Worm (Caenorhabditis elegans): ENCODE results near the gene Y46E12A.3.

Y46E12A.3 gene

ce11 chrIII:1754842-1755241 lies at the start of gene Y46E12A.3:
Y46E12A.3 (minus strand) TSS chrIII:1754942.
- no peak for TF ChIP-seq ceh-39 (tag; optimal IDR thresholded peaks at IDR 0.05)
- TF ChIP-seq drap-1 (GFP tag; optimal IDR thresholded peaks at IDR 0.05) = no peak
- TF ChIP-seq nhr-12 (tag; optimal IDR thresholded peaks at IDR 0.05) = no peak
- no peak for TF ChIP-seq nhr-237 (tag; optimal IDR thresholded peaks at IDR 0.05)
- no peak for TF ChIP-seq bed-3 (GFP tag; optimal IDR thresholded peaks at IDR 0.05)
- TF ChIP-seq nhr-2 (tag; optimal IDR thresholded peaks at IDR 0.05) = no peak
- TF ChIP-seq cnd-1 (tag; optimal IDR thresholded peaks at IDR 0.05) = no peak
- TF ChIP-seq lsy-2 (tag; optimal IDR thresholded peaks at IDR 0.05) = no peak
- TF ChIP-seq zip-8 (tag; optimal IDR thresholded peaks at IDR 0.05) = no peak
- no peak for TF ChIP-seq mls-2 (tag; optimal IDR thresholded peaks at IDR 0.05)
- no peak for TF ChIP-seq sem-2 (GFP tag; optimal IDR thresholded peaks at IDR 0.05)
- no peak for TF ChIP-seq tbx-8 (GFP tag; optimal IDR thresholded peaks at IDR 0.05)

- TF ChIP-seq bed-3 (GFP tag; optimal IDR thresholded peaks at IDR 0.05) (no peak), sptf-1 (tag; optimal IDR thresholded peaks at IDR 0.05) (peak; percentile 27)
Measured at ce11 chrIII:1804477-1804876, 49.7 kb upstream of the Y46E12A.3 start.

ce11 chrIII:1803000-1803399 lies 48.3 kb upstream of the Y46E12A.3 start:
- TF ChIP-seq hlh-1 (tag; optimal IDR thresholded peaks at IDR 0.05) (no peak), elt-3 (tag; optimal IDR thresholded peaks at IDR 0.05) (no peak)

ce11 chrIII:1799407-1799806 lies 44.7 kb upstream of the Y46E12A.3 start:
- TF ChIP-seq drap-1 (GFP tag; optimal IDR thresholded peaks at IDR 0.05) (no peak), zip-8 (tag; optimal IDR thresholded peaks at IDR 0.05) (peak; percentile 60)

ce11 chrIII:1794100-1794499 lies 39.4 kb upstream of the Y46E12A.3 start:
- no peak for TF ChIP-seq snpc-4 (tag; optimal IDR thresholded peaks at IDR 0.05)
- TF ChIP-seq mab-5 (tag; optimal IDR thresholded peaks at IDR 0.05) = no peak
- no peak for TF ChIP-seq nhr-2 (tag; optimal IDR thresholded peaks at IDR 0.05)
- no peak for TF ChIP-seq zip-8 (tag; optimal IDR thresholded peaks at IDR 0.05)
- no peak for TF ChIP-seq nhr-76 (tag; optimal IDR thresholded peaks at IDR 0.05)
- no peak for TF ChIP-seq nhr-237 (tag; optimal IDR thresholded peaks at IDR 0.05)
- no peak for TF ChIP-seq nhr-12 (tag; optimal IDR thresholded peaks at IDR 0.05)
- no peak for TF ChIP-seq elt-3 (tag; optimal IDR thresholded peaks at IDR 0.05)
- TF ChIP-seq drap-1 (GFP tag; optimal IDR thresholded peaks at IDR 0.05) = no peak
- TF ChIP-seq sem-2 (GFP tag; optimal IDR thresholded peaks at IDR 0.05) = no peak
- no peak for TF ChIP-seq pha-4 (tag; optimal IDR thresholded peaks at IDR 0.05)
- no peak for TF ChIP-seq unc-39 (tag; optimal IDR thresholded peaks at IDR 0.05)

- no peak for TF ChIP-seq unc-62 (GFP tag; optimal IDR thresholded peaks at IDR 0.05)
- no peak for TF ChIP-seq M03D4.4 (tag; optimal IDR thresholded peaks at IDR 0.05)
- TF ChIP-seq mls-2 (tag; optimal IDR thresholded peaks at IDR 0.05) = no peak
- TF ChIP-seq nhr-12 (tag; optimal IDR thresholded peaks at IDR 0.05) = no peak
- TF ChIP-seq mab-5 (tag; optimal IDR thresholded peaks at IDR 0.05) = no peak
- no peak for TF ChIP-seq bed-3 (GFP tag; optimal IDR thresholded peaks at IDR 0.05)
- no peak for TF ChIP-seq nhr-76 (tag; optimal IDR thresholded peaks at IDR 0.05)
- TF ChIP-seq nhr-28 (tag; optimal IDR thresholded peaks at IDR 0.05) = no peak
- no peak for TF ChIP-seq elt-1 (tag; optimal IDR thresholded peaks at IDR 0.05; ENCODE audit: borderline replicate concordance, insufficient read depth)
- TF ChIP-seq sptf-1 (tag; optimal IDR thresholded peaks at IDR 0.05) = no peak
- no peak for TF ChIP-seq unc-39 (tag; optimal IDR thresholded peaks at IDR 0.05)
- no peak for TF ChIP-seq pha-4 (tag; optimal IDR thresholded peaks at IDR 0.05)
- TF ChIP-seq nhr-237 (tag; optimal IDR thresholded peaks at IDR 0.05) = no peak
- no peak for TF ChIP-seq sem-2 (GFP tag; optimal IDR thresholded peaks at IDR 0.05)
- no peak for TF ChIP-seq tbx-8 (GFP tag; optimal IDR thresholded peaks at IDR 0.05)
- TF ChIP-seq cnd-1 (tag; optimal IDR thresholded peaks at IDR 0.05) = no peak
- no peak for TF ChIP-seq snpc-4 (tag; optimal IDR thresholded peaks at IDR 0.05)
Measured at ce11 chrIII:1793416-1793815, 38.7 kb upstream of the Y46E12A.3 start.

ce11 chrIII:1791949-1792348 lies 37.2 kb upstream of the Y46E12A.3 start:
- TF ChIP-seq ztf-11 (tag; optimal IDR thresholded peaks at IDR 0.05) = no peak
- no peak for TF ChIP-seq zip-8 (tag; optimal IDR thresholded peaks at IDR 0.05)
- no peak for TF ChIP-seq tbx-8 (GFP tag; optimal IDR thresholded peaks at IDR 0.05)
- no peak for TF ChIP-seq nhr-76 (tag; optimal IDR thresholded peaks at IDR 0.05)
- peak; percentile 92 for TF ChIP-seq ces-1 (GFP tag; optimal IDR thresholded peaks at IDR 0.05)
- TF ChIP-seq cnd-1 (tag; optimal IDR thresholded peaks at IDR 0.05) = no peak

Data from whole organism, mixed stage, embryonic.